Fruit fly (Drosophila melanogaster): ENCODE results near the gene CG7800.

Gene CG7800

dm6 chr3R:8239472-8240301 is 21.9 kb downstream of the CG7800 start (continued):
- TF ChIP-seq Aef1 (GFP tag; IDR thresholded peaks at IDR 0.05) = peak; percentile 59; the same call in 2 of the 3 replicates
- peak; percentile 86 to 88 for TF ChIP-seq bsh (GFP tag; optimal IDR thresholded peaks at IDR 0.05)
- TF ChIP-seq klu (GFP tag; IDR thresholded peaks at IDR 0.05) = peak; percentile 57
- TF ChIP-seq pita (GFP tag; optimal IDR thresholded peaks at IDR 0.05) = no peak
- peak; percentile 72 for TF ChIP-seq salm (tag; optimal IDR thresholded peaks at IDR 0.05)
- peak; percentile 97 for TF ChIP-seq CoRest (tag; optimal IDR thresholded peaks at IDR 0.05)
- peak; percentile 23 for TF ChIP-seq CG10565 (GFP tag; optimal IDR thresholded peaks at IDR 0.05)
- TF ChIP-seq CG7839 (tag; optimal IDR thresholded peaks at IDR 0.05) = peak; percentile 94
- TF ChIP-seq esg (GFP tag; conservative IDR thresholded peaks at IDR 0.05) = no peak; the same call in none of the 2 replicates
- peak; percentile 84 for TF ChIP-seq Bteb2 (GFP tag; optimal IDR thresholded peaks at IDR 0.05)
- TF ChIP-seq CG2678 (tag; optimal IDR thresholded peaks at IDR 0.05) = peak; percentile 97
- peak; percentile 68 for TF ChIP-seq zfh2 (GFP tag; optimal IDR thresholded peaks at IDR 0.05)
- TF ChIP-seq nmo (GFP tag; optimal IDR thresholded peaks at IDR 0.05) = peak; percentile 94
- TF ChIP-seq Rx (GFP tag; IDR thresholded peaks at IDR 0.05) = peak; percentile 60
- TF ChIP-seq gem (tag; optimal IDR thresholded peaks at IDR 0.05) = peak; percentile 95
- TF ChIP-seq NC2β (GFP tag; optimal IDR thresholded peaks at IDR 0.05) = peak; percentile 32
- TF ChIP-seq CG14667 (GFP tag; IDR thresholded peaks at IDR 0.05) = peak; percentile 41; the same call in 1 of the 2 replicates
- TF ChIP-seq Deaf1 (tag; optimal IDR thresholded peaks at IDR 0.05) = peak; percentile 73
- TF ChIP-seq CG10462 (GFP tag; optimal IDR thresholded peaks at IDR 0.05) = peak; percentile 78
- peak; percentile 89 for TF ChIP-seq gcm (GFP tag; optimal IDR thresholded peaks at IDR 0.05)
- peak; percentile 79 for TF ChIP-seq onecut (GFP tag; IDR thresholded peaks at IDR 0.05)
- peak; percentile 76; the same call in 1 of the 3 replicates for TF ChIP-seq zfh1 (GFP tag; IDR thresholded peaks at IDR 0.05)
- peak; percentile 90 for TF ChIP-seq CG10979 (tag; optimal IDR thresholded peaks at IDR 0.05)
- peak; percentile 41; the same call in 1 of the 2 replicates for TF ChIP-seq CG10959 (GFP tag; IDR thresholded peaks at IDR 0.05)
- peak; percentile 61 for TF ChIP-seq CG17802 (tag; optimal IDR thresholded peaks at IDR 0.05)
- peak; percentile 21 for TF ChIP-seq emc (GFP tag; optimal IDR thresholded peaks at IDR 0.05)
- TF ChIP-seq CHES-1-like (GFP tag; optimal IDR thresholded peaks at IDR 0.05) = peak; percentile 34
- TF ChIP-seq Hand (GFP tag; optimal IDR thresholded peaks at IDR 0.05) = peak; percentile 85
- TF ChIP-seq jing (GFP tag; optimal IDR thresholded peaks at IDR 0.05) = peak; percentile 50
- peak; percentile 87 for TF ChIP-seq cwo (GFP tag; optimal IDR thresholded peaks at IDR 0.05)
- no peak for TF ChIP-seq CG2199 (GFP tag; IDR thresholded peaks at IDR 0.05)
- TF ChIP-seq CG15514 (GFP tag; optimal IDR thresholded peaks at IDR 0.05) = peak; percentile 98
- TF ChIP-seq crp (GFP tag; optimal IDR thresholded peaks at IDR 0.05) = peak in 1 of 2 experiments; percentile 79
- TF ChIP-seq tap (tag; optimal IDR thresholded peaks at IDR 0.05) = peak; percentile 87
- peak; percentile 41 for TF ChIP-seq pum (GFP tag; optimal IDR thresholded peaks at IDR 0.05)
- TF ChIP-seq p53 (GFP tag; optimal IDR thresholded peaks at IDR 0.05) = no peak
- TF ChIP-seq lov (optimal IDR thresholded peaks at IDR 0.05) = no peak
- 0 out of 3 replicates have a peak, but pooled peaks have one; percentile 33 for TF ChIP-seq lov (GFP tag; IDR thresholded peaks at IDR 0.05)
- TF ChIP-seq ap (GFP tag; IDR thresholded peaks at IDR 0.05) = peak; percentile 60
- TF ChIP-seq CG1602 (GFP tag; optimal IDR thresholded peaks at IDR 0.05) = peak; percentile 79
- peak; percentile 58 for TF ChIP-seq CG43689 (GFP tag; IDR thresholded peaks at IDR 0.05)
- TF ChIP-seq CG4707 (GFP tag; optimal IDR thresholded peaks at IDR 0.05) = peak; percentile 57
- TF ChIP-seq cg (GFP tag; optimal IDR thresholded peaks at IDR 0.05) = peak; percentile 70
- TF ChIP-seq CG6175 (GFP tag; IDR thresholded peaks at IDR 0.05) = no peak
- TF ChIP-seq chif (GFP tag; optimal IDR thresholded peaks at IDR 0.05) = peak; percentile 73 to 75
- TF ChIP-seq mirr (GFP tag; optimal IDR thresholded peaks at IDR 0.05) = no peak
- peak; percentile 99 for TF ChIP-seq CG17361 (GFP tag; IDR thresholded peaks at IDR 0.05)
- TF ChIP-seq CG12659 (GFP tag; optimal IDR thresholded peaks at IDR 0.05) = peak; percentile 95

Data from whole organism, embryonic.